Worm (Caenorhabditis elegans): ENCODE data around the gene Y43B11AR.3.

The Y43B11AR.3 gene

ce11 chrIV:7039476-7040261 lies 43.8 kb downstream of the Y43B11AR.3 start, which contains the start of the genes cogc-2 and klp-18 (continued):
- TF ChIP-seq F37B4.10 (GFP tag; IDR thresholded peaks at IDR 0.05), result no peak
- TF ChIP-seq tlf-1 (GFP tag; optimal IDR thresholded peaks at IDR 0.05), result peak; percentile 94
- peak; percentile 35 for TF ChIP-seq rpc-1 (optimal IDR thresholded peaks at IDR 0.05)
- no peak for TF ChIP-seq rpc-1 (tag; optimal IDR thresholded peaks at IDR 0.05)
- TF ChIP-seq dpl-1 (GFP tag; optimal IDR thresholded peaks at IDR 0.05), result peak; percentile 84
- TF ChIP-seq C06A6.2 (GFP tag; conservative IDR thresholded peaks at IDR 0.05), result 0 out of 2 replicates have a peak, but pooled peaks have one; percentile 47
- TF ChIP-seq sptf-2 (GFP tag; optimal IDR thresholded peaks at IDR 0.05), result no peak
- TF ChIP-seq bed-1 (GFP tag; IDR thresholded peaks at IDR 0.05), result no peak
- TF ChIP-seq nfya-1 (tag; optimal IDR thresholded peaks at IDR 0.05; ENCODE audit: borderline replicate concordance, insufficient read depth), result no peak
- TF ChIP-seq ceh-40 (GFP tag; IDR thresholded peaks at IDR 0.05), result no peak
- no peak for TF ChIP-seq F39B2.1 (GFP tag; IDR thresholded peaks at IDR 0.05)
- no peak for TF ChIP-seq mxl-1 (tag; optimal IDR thresholded peaks at IDR 0.05)
- no peak for TF ChIP-seq gei-17 (GFP tag; optimal IDR thresholded peaks at IDR 0.05)
- peak; percentile 73; the same call in 1 of the 2 replicates for TF ChIP-seq rcor-1 (GFP tag; IDR thresholded peaks at IDR 0.05)
- TF ChIP-seq egl-18 (GFP tag; IDR thresholded peaks at IDR 0.05), result no peak
- TF ChIP-seq lin-35 (GFP tag; optimal IDR thresholded peaks at IDR 0.05), result peak in 2 of 3 experiments; percentile 71 to 84
- peak; percentile 78 for TF ChIP-seq athp-1 (tag; optimal IDR thresholded peaks at IDR 0.05)
- no peak for TF ChIP-seq ccch-3 (GFP tag; optimal IDR thresholded peaks at IDR 0.05)
- TF ChIP-seq nhr-80 (tag; optimal IDR thresholded peaks at IDR 0.05), result peak; percentile 45
- TF ChIP-seq snpc-1.1 (tag; optimal IDR thresholded peaks at IDR 0.05; ENCODE audit: insufficient read depth), result peak; percentile 22
- peak; percentile 90 for TF ChIP-seq Y95B8A.8 (GFP tag; IDR thresholded peaks at IDR 0.05)
- TF ChIP-seq K11D2.4 (GFP tag; IDR thresholded peaks at IDR 0.05), result peak; percentile 49; the same call in 1 of the 2 replicates
- TF ChIP-seq him-1 (tag; optimal IDR thresholded peaks at IDR 0.05), result peak; percentile 64
- no peak for TF ChIP-seq F22D6.2 (tag; optimal IDR thresholded peaks at IDR 0.05)
- TF ChIP-seq zim-3 (tag; optimal IDR thresholded peaks at IDR 0.05), result no peak
- TF ChIP-seq pha-4 (tag; optimal IDR thresholded peaks at IDR 0.05), result peak; percentile 67
- no peak for TF ChIP-seq nfya-2 (GFP tag; IDR thresholded peaks at IDR 0.05)
- TF ChIP-seq madf-10 (tag; optimal IDR thresholded peaks at IDR 0.05), result peak; percentile 29
- peak; percentile 47; the same call in 1 of the 2 replicates for TF ChIP-seq Y53G8AR.9 (GFP tag; conservative IDR thresholded peaks at IDR 0.05)
- no peak for TF ChIP-seq mel-28 (tag; optimal IDR thresholded peaks at IDR 0.05; ENCODE audit: borderline replicate concordance)
- peak; percentile 93 for TF ChIP-seq mcd-1 (GFP tag; IDR thresholded peaks at IDR 0.05)
- TF ChIP-seq attf-3 (GFP tag; conservative IDR thresholded peaks at IDR 0.05), result 0 out of 2 replicates have a peak, but pooled peaks have one; percentile 32
- peak; percentile 45 for TF ChIP-seq snpc-1.3 (tag; optimal IDR thresholded peaks at IDR 0.05; ENCODE audit: insufficient read depth)
- TF ChIP-seq ZK185.1 (tag; optimal IDR thresholded peaks at IDR 0.05; ENCODE audit: poor library complexity, severe bottlenecking), result peak; percentile 72
- TF ChIP-seq ekl-4 (GFP tag; IDR thresholded peaks at IDR 0.05), result peak; percentile 88
- TF ChIP-seq ztf-6 (GFP tag; IDR thresholded peaks at IDR 0.05), result no peak
- peak; percentile 85 for TF ChIP-seq lin-54 (GFP tag; optimal IDR thresholded peaks at IDR 0.05)
- no peak for TF ChIP-seq aptf-3 (GFP tag; IDR thresholded peaks at IDR 0.05)
- TF ChIP-seq ztf-18 (tag; optimal IDR thresholded peaks at IDR 0.05), result peak; percentile 84
- TF ChIP-seq F49E8.2 (tag; optimal IDR thresholded peaks at IDR 0.05; ENCODE audit: insufficient read depth), result peak; percentile 57
- no peak for TF ChIP-seq F57C9.4 (tag; optimal IDR thresholded peaks at IDR 0.05)
- TF ChIP-seq nhr-27 (tag; optimal IDR thresholded peaks at IDR 0.05), result no peak
- TF ChIP-seq egl-44 (GFP tag; IDR thresholded peaks at IDR 0.05), result no peak
- peak; percentile 98 for TF ChIP-seq D2030.7 (GFP tag; IDR thresholded peaks at IDR 0.05)
- TF ChIP-seq Y67H2A.10 (GFP tag; conservative IDR thresholded peaks at IDR 0.05), result no peak
- TF ChIP-seq Y79H2A.3 (GFP tag; conservative IDR thresholded peaks at IDR 0.05), result 0 out of 2 replicates have a peak, but pooled peaks have one; percentile 26
- TF ChIP-seq madf-8 (GFP tag; conservative IDR thresholded peaks at IDR 0.05), result peak; percentile 100
